Worm (Caenorhabditis elegans) whole organism, L3 larva: ENCODE results near the gene T05E12.3.

Experiments
- R02D3.7 ChIP-seq: fragments of 150-350 bp; optimal IDR thresholded peaks from 2 replicates; lab custom pipeline; 2014; ENCODE audit warnings: missing biosample characterization, missing genetic modification characterization
- ZK546.5 ChIP-seq: sonication (generic microtip); optimal IDR thresholded peaks from 2 replicates; lab custom pipeline; 2017; ENCODE audit warnings: missing biosample characterization, missing genetic modification characterization
- ceh-16 ChIP-seq: sonication (generic microtip); optimal IDR thresholded peaks from 2 replicates; lab custom pipeline; 2017; ENCODE audit warnings: missing biosample characterization, missing genetic modification characterization
- ceh-28 ChIP-seq: fragments of 150-350 bp; optimal IDR thresholded peaks from 2 replicates; lab custom pipeline; 2014; ENCODE audit warnings: missing biosample characterization, missing genetic modification reagents, missing genetic modification characterization
- ceh-9 ChIP-seq: sonication (generic microtip); optimal IDR thresholded peaks from 2 replicates; lab custom pipeline; 2018; ENCODE audit warnings: missing biosample characterization, missing genetic modification characterization
- daf-12 ChIP-seq: fragments of 150-350 bp; optimal IDR thresholded peaks from 2 replicates; lab custom pipeline; 2014; ENCODE audit warnings: missing biosample characterization, missing genetic modification reagents, missing genetic modification characterization
- egl-27 ChIP-seq: sonication (generic microtip); optimal IDR thresholded peaks from 4 replicates; lab custom pipeline; 2017; ENCODE audit warnings: missing biosample characterization, missing genetic modification reagents, missing genetic modification characterization
- elt-1 ChIP-seq: fragments of 150-350 bp; optimal IDR thresholded peaks from 2 replicates; lab custom pipeline; 2014; ENCODE audit warnings: missing biosample characterization, missing genetic modification characterization
- elt-2 ChIP-seq: sonication (generic microtip); optimal IDR thresholded peaks from 2 replicates; lab custom pipeline; 2016; ENCODE audit warnings: missing genetic modification reagents, mild to moderate bottlenecking, missing genetic modification characterization, missing compliant biosample characterization
- elt-3 ChIP-seq, 3 experiments: fragments of 150-350 bp in 1 of 3; sonication (generic microtip) in 2 of 3; optimal IDR thresholded peaks; 2 replicates in 2 of 3; 4 replicates in 1 of 3; lab custom pipeline; 2014 to 2017; ENCODE audit warnings: missing biosample characterization in 3 of 3, missing genetic modification characterization in 3 of 3
- eor-1 ChIP-seq, 2 experiments: fragments of 150-350 bp; optimal IDR thresholded peaks; 2 replicates each; lab custom pipeline; 2014 to 2018; ENCODE audit warnings: missing biosample characterization in 2 of 2, missing genetic modification characterization in 2 of 2
- fkh-10 ChIP-seq: sonication (generic microtip); optimal IDR thresholded peaks from 2 replicates; lab custom pipeline; 2017; ENCODE audit warnings: missing biosample characterization, missing genetic modification reagents, missing genetic modification characterization
- fkh-2 ChIP-seq: fragments of 150-350 bp; optimal IDR thresholded peaks from 2 replicates; lab custom pipeline; 2014; ENCODE audit warnings: missing biosample characterization, missing genetic modification reagents, missing genetic modification characterization
- fos-1 ChIP-seq: fragments of 150-350 bp; optimal IDR thresholded peaks from 2 replicates; lab custom pipeline; 2014; ENCODE audit warnings: missing biosample characterization, missing genetic modification characterization
- hmg-11 ChIP-seq: sonication (generic microtip); optimal IDR thresholded peaks from 2 replicates; lab custom pipeline; 2016; ENCODE audit warnings: missing genetic modification characterization, missing compliant biosample characterization
- jun-1 ChIP-seq: fragments of 150-350 bp; optimal IDR thresholded peaks from 2 replicates; lab custom pipeline; 2014; ENCODE audit warnings: missing biosample characterization, missing genetic modification reagents, missing genetic modification characterization
- lin-15B ChIP-seq: fragments of 150-350 bp; optimal IDR thresholded peaks from 2 replicates; lab custom pipeline; 2014; ENCODE audit warnings: missing biosample characterization, missing genetic modification characterization
- lsy-12 ChIP-seq: sonication (generic microtip); optimal IDR thresholded peaks from 2 replicates; lab custom pipeline; 2016; ENCODE audit warnings: mild to moderate bottlenecking, missing genetic modification characterization, missing compliant biosample characterization
- mdl-1 ChIP-seq: fragments of 150-350 bp; optimal IDR thresholded peaks from 2 replicates; lab custom pipeline; 2014; ENCODE audit warnings: missing biosample characterization, missing genetic modification characterization
- mml-1 ChIP-seq: fragments of 150-350 bp; sonication (generic microtip); optimal IDR thresholded peaks from 3 replicates; lab custom pipeline; 2014; ENCODE audit warnings: missing biosample characterization, missing genetic modification characterization
- nhr-11 ChIP-seq: fragments of 150-350 bp; optimal IDR thresholded peaks from 2 replicates; lab custom pipeline; 2014; ENCODE audit warnings: missing biosample characterization, missing genetic modification characterization
- nhr-23 ChIP-seq: fragments of 150-350 bp; optimal IDR thresholded peaks from 2 replicates; lab custom pipeline; 2014; ENCODE audit warnings: missing biosample characterization, missing genetic modification reagents, missing genetic modification characterization
- nhr-25 ChIP-seq: sonication (generic microtip); optimal IDR thresholded peaks from 2 replicates; lab custom pipeline; 2017; ENCODE audit warnings: missing biosample characterization, missing genetic modification characterization
- nhr-28 ChIP-seq: fragments of 150-350 bp; optimal IDR thresholded peaks from 2 replicates; lab custom pipeline; 2014; ENCODE audit warnings: missing biosample characterization, missing genetic modification characterization
- nhr-67 ChIP-seq: fragments of 150-350 bp; optimal IDR thresholded peaks from 2 replicates; lab custom pipeline; 2014; ENCODE audit warnings: missing biosample characterization, missing genetic modification characterization
- nhr-76 ChIP-seq: fragments of 150-350 bp; sonication (generic microtip); optimal IDR thresholded peaks from 5 replicates; lab custom pipeline; 2014; ENCODE audit warnings: missing biosample characterization, missing genetic modification characterization
- nhr-77 ChIP-seq: fragments of 150-350 bp; optimal IDR thresholded peaks from 2 replicates; lab custom pipeline; 2014; ENCODE audit warnings: missing biosample characterization, missing genetic modification characterization
- pqm-1 ChIP-seq: fragments of 150-350 bp; optimal IDR thresholded peaks from 2 replicates; lab custom pipeline; 2017; ENCODE audit warnings: missing biosample characterization, missing genetic modification characterization, inconsistent platforms
- sea-2 ChIP-seq: fragments of 150-350 bp; sonication (generic microtip); optimal IDR thresholded peaks from 4 replicates; lab custom pipeline; 2014; ENCODE audit warnings: missing biosample characterization, missing genetic modification reagents, missing genetic modification characterization
- tbx-2 ChIP-seq: sonication (generic microtip); optimal IDR thresholded peaks from 2 replicates; lab custom pipeline; 2016; ENCODE audit warnings: mild to moderate bottlenecking, missing genetic modification characterization, missing compliant biosample characterization
- unc-39 ChIP-seq: sonication (generic microtip); optimal IDR thresholded peaks from 4 replicates; lab custom pipeline; 2017; ENCODE audit warnings: missing biosample characterization, missing genetic modification characterization
- unc-62 ChIP-seq: fragments of 150-350 bp; sonication (generic microtip); optimal IDR thresholded peaks from 4 replicates; lab custom pipeline; 2014; ENCODE audit warnings: missing biosample characterization, missing genetic modification reagents, missing genetic modification characterization
- zag-1 ChIP-seq: fragments of 150-350 bp; optimal IDR thresholded peaks from 2 replicates; lab custom pipeline; 2014; ENCODE audit warnings: missing biosample characterization, missing genetic modification characterization
- ztf-11 ChIP-seq: fragments of 150-350 bp; optimal IDR thresholded peaks from 2 replicates; lab custom pipeline; 2014; ENCODE audit warnings: missing biosample characterization, missing genetic modification characterization
- ztf-4 ChIP-seq: fragments of 150-350 bp; optimal IDR thresholded peaks from 2 replicates; lab custom pipeline; 2014; ENCODE audit warnings: missing biosample characterization, missing genetic modification characterization

The T05E12.3 gene

DNA sequence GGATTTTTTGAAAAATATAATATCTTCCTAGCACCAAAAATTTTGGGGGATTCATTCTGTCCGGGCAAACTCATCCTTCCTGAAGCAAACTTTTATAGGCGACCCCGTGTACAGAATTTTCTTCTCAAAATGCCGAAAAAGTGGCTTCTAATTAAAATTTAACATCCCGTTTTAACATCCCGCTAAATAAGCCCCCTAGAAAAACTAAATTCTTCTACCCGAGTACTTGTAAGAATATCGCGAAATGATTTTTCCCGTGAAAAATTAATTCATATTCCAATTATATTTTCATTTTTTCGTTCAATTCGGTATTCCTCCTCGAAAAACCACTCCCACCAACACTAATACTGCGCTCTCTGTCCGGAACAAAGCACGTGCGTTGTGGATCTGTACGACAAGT is 8.9 kb downstream of the T05E12.3 start, which contains the start of gene T05E12.8:
Gene T05E12.8, plus strand, starts transcription at position 301 of the 400 bp plus-strand sequence.
- no peak for TF ChIP-seq nhr-77
- TF ChIP-seq fkh-10 (GFP tag; lab: Kevin White, UChicago) = no peak
- no peak for TF ChIP-seq jun-1
- no peak for TF ChIP-seq mml-1 (tag; lab: Kevin White, UChicago)
- no peak for TF ChIP-seq elt-1
- TF ChIP-seq unc-39 (tag; lab: Kevin White, UChicago) = no peak
- no peak for TF ChIP-seq unc-62
- no peak for TF ChIP-seq tbx-2 (tag; lab: Kevin White, UChicago)
- TF ChIP-seq egl-27 (tag; lab: Kevin White, UChicago) = no peak
- no peak for TF ChIP-seq nhr-67 (tag; lab: Kevin White, UChicago)
- TF ChIP-seq pqm-1 (tag; lab: Kevin White, UChicago) = no peak
- no peak for TF ChIP-seq ztf-11 (tag; lab: Kevin White, UChicago)
- no peak for TF ChIP-seq nhr-76 (tag; lab: Kevin White, UChicago)

DNA sequence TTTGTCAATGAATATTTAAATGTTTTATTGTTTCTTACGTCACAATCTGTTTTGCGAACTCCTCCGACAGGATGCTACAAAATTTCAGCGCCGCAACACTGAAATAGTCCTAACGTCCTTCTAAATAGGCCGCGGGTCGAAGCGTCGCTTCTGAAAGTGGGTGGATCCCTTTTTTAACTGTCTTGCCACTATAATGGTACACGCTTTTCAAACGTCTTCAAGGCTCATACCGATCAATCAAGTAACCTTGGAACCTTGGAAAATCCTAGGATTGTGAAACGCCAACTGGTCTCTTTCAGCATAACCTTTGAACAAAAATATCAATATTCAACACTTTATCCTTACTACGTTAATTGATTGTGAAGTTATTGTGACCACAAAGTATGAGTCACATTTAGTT is 11.2 kb downstream of the T05E12.3 start:
- TF ChIP-seq lin-15B (tag; lab: Kevin White, UChicago) (no peak), ZK546.5 (tag; lab: Kevin White, UChicago) (no peak), zag-1 (tag; lab: Kevin White, UChicago) (no peak), nhr-11 (tag; lab: Kevin White, UChicago) (no peak), elt-2 (no peak), eor-1 (tag; optimal IDR thresholded peaks at IDR 0.05; lab: Kevin White, UChicago) (no peak), unc-39 (tag; lab: Kevin White, UChicago) (no peak), R02D3.7 (tag; lab: Kevin White, UChicago) (no peak), nhr-25 (tag; lab: Kevin White, UChicago) (no peak), nhr-77 (no peak), fkh-2 (no peak), nhr-28 (no peak), ceh-9 (tag; lab: Kevin White, UChicago) (no peak), nhr-23 (tag; lab: Kevin White, UChicago) (no peak)

DNA sequence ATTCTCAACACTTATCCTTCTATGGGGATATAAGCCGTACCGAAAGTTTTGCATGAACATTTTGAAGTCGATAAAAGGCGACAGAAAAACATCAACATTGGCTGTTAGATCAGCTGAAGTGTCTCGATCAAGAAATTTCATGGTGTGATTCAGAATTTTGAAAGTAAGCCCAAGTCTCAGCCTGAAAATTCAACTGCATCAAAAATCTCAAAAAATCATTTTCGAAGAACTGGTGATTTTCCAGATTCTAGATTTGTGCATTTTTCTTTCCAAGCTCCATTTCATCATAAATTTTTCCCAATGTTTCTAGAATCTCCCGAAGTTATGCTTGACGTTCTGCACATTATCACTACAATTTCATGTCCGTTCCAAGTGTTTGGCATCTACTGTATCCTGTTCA is 13.1 kb downstream of the T05E12.3 start, which contains the start of gene srh-255:
Gene srh-255, plus strand, starts transcription at position 301 of the 400 bp plus-strand sequence.
- TF ChIP-seq lsy-12 = no peak
- TF ChIP-seq elt-3 (tag; optimal IDR thresholded peaks at IDR 0.05; lab: Kevin White, UChicago) = no peak
- TF ChIP-seq fos-1 (tag; lab: Kevin White, UChicago) = no peak
- no peak for TF ChIP-seq zag-1 (tag; lab: Kevin White, UChicago)
- TF ChIP-seq nhr-67 (tag; lab: Kevin White, UChicago) = no peak
- TF ChIP-seq daf-12 = no peak
- TF ChIP-seq tbx-2 (tag; lab: Kevin White, UChicago) = no peak
- no peak for TF ChIP-seq nhr-23 (tag; lab: Kevin White, UChicago)
- no peak for TF ChIP-seq egl-27 (tag; lab: Kevin White, UChicago)

DNA sequence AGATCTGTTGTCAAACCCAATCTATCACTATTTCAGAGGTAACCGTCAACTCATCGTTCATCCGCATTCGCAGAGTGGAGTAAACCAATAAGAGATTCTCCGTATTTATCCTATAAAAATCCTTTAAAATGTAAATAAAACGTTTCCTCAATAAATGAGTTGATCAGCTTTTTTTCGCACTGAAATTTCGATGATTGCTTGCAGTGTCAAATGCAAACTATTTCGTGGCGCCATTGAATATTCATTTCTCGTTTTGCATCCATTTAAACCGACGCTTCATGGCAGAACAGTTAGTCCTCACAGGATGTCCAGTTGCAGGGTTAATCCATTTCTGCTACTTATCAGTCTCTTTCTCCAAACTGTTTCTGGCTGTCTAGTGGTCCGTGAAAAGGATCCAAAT is 16.2 kb downstream of the T05E12.3 start, which contains the start of gene F28B1.9:
Gene F28B1.9, plus strand, starts transcription at position 301 of the 400 bp plus-strand sequence.
- no peak for TF ChIP-seq lsy-12
- TF ChIP-seq ceh-16 = no peak
- no peak for TF ChIP-seq fkh-2

DNA sequence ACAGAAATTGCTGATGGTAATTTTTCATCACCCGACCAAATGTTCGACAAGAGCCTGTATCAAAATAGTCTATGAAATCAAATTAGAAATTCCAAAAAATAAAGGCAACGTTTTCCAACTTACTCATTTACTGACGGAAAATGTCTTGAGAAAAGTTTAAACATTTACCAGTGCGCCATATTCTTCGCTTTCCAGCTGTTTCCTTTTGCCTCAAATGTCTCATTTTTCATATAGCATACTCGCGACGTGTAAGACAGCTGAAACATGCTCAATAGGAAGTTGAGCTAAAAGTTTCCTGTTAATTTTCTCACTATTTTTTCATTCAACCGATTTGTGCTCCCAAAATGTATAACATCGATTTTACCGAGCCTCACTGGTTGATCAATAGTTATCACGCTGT is 17.8 kb downstream of the T05E12.3 start, which contains the start of gene sri-66:
Gene sri-66, plus strand, starts transcription at position 301 of the 400 bp plus-strand sequence.
- TF ChIP-seq nhr-76 (tag; lab: Kevin White, UChicago) = no peak
- TF ChIP-seq ztf-4 (tag; lab: Kevin White, UChicago) = no peak
- no peak for TF ChIP-seq sea-2 (GFP tag; lab: Kevin White, UChicago)
- TF ChIP-seq fkh-10 (GFP tag; lab: Kevin White, UChicago) = no peak
- TF ChIP-seq pqm-1 (tag; lab: Kevin White, UChicago) = no peak
- no peak for TF ChIP-seq eor-1 (tag; optimal IDR thresholded peaks at IDR 0.05; lab: Kevin White, UChicago)
- no peak for TF ChIP-seq nhr-77
- TF ChIP-seq fkh-2 = no peak
- no peak for TF ChIP-seq mdl-1
- no peak for TF ChIP-seq elt-2
- no peak for TF ChIP-seq ceh-28 (tag; lab: Kevin White, UChicago)
- TF ChIP-seq unc-62 = no peak
- no peak for TF ChIP-seq hmg-11 (tag; lab: Kevin White, UChicago)
- no peak for TF ChIP-seq tbx-2 (tag; lab: Kevin White, UChicago)
- no peak for TF ChIP-seq egl-27 (tag; lab: Kevin White, UChicago)
- TF ChIP-seq ceh-16 = no peak
